Worm (Caenorhabditis elegans): ENCODE data around the gene srx-56.
"Not testable (repeated sequence)": the region's sequence is repeated elsewhere in the genome, so short reads cannot be mapped to it uniquely, and the experiment has no call there.

Gene srx-56

DNA sequence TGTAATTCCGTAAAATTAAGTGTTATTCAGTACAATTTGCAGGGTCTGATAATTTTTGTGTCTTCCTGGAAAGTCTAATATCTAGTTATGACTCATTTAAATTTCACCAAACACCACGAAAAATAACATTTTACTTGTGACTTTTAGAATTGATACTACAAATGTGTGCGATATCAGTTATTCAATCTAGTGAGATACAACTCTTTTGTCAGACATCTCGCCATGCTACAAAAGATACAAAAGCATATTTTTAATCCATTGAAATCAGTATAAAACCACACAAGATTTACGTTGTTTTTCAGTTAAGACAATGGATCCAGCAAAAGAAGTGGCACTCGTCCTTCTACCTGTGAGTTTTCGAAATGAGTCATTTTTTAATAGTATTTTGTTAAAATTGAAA, at the start of gene srx-56:
srx-56 (plus strand) TSS at position 301 of the 400 bp plus-strand sequence.
- TF ChIP-seq him-1 (tag; optimal IDR thresholded peaks at IDR 0.05): no peak
- TF ChIP-seq W03F9.2 (tag; optimal IDR thresholded peaks at IDR 0.05): no peak
- no peak for TF ChIP-seq dao-5 (tag; optimal IDR thresholded peaks at IDR 0.05)

DNA sequence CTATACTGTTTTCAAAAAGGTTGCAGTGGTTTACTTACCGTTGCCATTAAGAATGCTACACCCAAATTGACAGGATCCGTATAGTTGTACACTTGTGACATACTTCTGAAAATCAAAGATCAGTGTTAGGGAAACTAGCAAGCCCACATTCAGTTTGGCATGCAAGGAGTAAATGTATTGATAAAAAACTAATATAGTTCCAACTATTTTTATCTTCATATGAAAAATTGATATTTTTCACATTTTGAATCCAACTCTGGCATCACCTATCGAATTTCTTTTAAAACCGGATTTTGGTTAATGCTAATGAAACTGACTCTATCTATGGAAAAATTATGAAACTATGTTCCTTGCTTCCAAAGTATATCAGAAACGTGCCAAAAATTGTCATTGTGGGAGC, 48.9 kb upstream of the srx-56 start, which contains the start of gene srx-92:
srx-92 (minus strand) TSS at position 101 of the 400 bp plus-strand sequence.
- TF ChIP-seq him-1 (tag; optimal IDR thresholded peaks at IDR 0.05): no peak

- TF ChIP-seq him-1 (tag; optimal IDR thresholded peaks at IDR 0.05): no peak
- TF ChIP-seq dao-5 (tag; optimal IDR thresholded peaks at IDR 0.05): no peak
- TF ChIP-seq W03F9.2 (tag; optimal IDR thresholded peaks at IDR 0.05): no peak
These were observed 47.3 kb upstream of the srx-56 start, which contains the start of gene F10G2.4 for ce11 chrV:7326928-7327327. F10G2.4 (plus strand) TSS chrV:7327228.

DNA sequence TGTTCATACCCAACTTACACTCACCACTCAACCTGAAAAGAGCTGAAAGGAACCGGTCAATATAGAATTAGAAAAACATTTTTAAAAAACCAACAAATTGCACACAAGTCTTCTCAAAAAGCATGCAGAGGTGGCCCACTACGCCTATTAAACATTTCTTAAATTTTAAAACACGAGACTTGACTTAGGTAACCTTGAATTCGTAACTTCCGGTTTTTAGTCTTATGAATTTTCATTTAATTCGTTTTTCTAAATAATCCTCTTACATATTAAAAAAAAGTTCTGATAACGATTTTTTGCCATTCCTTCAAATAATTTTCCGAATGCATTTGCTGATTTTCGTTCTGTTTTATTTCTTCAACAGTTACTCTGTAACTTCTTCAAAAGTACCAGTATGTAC, 46.1 kb upstream of the srx-56 start, which contains the start of gene clec-7:
clec-7 (plus strand) TSS at position 301 of the 400 bp plus-strand sequence.
- TF ChIP-seq him-1 (tag; optimal IDR thresholded peaks at IDR 0.05) (no peak), W03F9.2 (tag; optimal IDR thresholded peaks at IDR 0.05) (no peak), dao-5 (tag; optimal IDR thresholded peaks at IDR 0.05) (no peak)

- TF ChIP-seq him-1 (tag; optimal IDR thresholded peaks at IDR 0.05) (no peak), W03F9.2 (tag; optimal IDR thresholded peaks at IDR 0.05) (no peak)
These were observed 43.3 kb upstream of the srx-56 start, which contains the start of gene F10G2.2 for ce11 chrV:7330868-7331267. F10G2.2 (plus strand) TSS chrV:7331168.

DNA sequence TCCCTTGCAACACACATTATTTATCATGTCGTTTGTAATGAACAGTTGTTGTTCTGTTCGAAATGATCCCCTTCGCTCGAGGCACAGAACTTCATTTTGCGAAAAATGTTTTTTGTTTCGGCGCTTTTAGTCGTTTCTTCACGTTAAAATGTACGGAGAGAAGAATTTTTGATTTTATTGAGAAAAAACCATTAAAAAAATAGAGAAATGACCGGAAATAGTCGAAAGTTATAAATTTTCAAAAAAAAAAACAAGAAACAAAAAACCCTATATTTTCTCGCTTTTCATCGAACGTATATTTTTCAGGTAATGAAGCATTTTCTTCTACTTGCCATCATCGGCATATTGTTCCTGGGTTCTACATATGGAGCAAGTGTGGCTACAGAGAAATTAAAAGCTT, 41.9 kb upstream of the srx-56 start, which contains the start of gene F10G2.1:
F10G2.1 (plus strand) TSS at position 301 of the 400 bp plus-strand sequence.
- TF ChIP-seq dao-5 (tag; optimal IDR thresholded peaks at IDR 0.05) (no peak), him-1 (tag; optimal IDR thresholded peaks at IDR 0.05) (no peak), W03F9.2 (tag; optimal IDR thresholded peaks at IDR 0.05) (no peak)

DNA sequence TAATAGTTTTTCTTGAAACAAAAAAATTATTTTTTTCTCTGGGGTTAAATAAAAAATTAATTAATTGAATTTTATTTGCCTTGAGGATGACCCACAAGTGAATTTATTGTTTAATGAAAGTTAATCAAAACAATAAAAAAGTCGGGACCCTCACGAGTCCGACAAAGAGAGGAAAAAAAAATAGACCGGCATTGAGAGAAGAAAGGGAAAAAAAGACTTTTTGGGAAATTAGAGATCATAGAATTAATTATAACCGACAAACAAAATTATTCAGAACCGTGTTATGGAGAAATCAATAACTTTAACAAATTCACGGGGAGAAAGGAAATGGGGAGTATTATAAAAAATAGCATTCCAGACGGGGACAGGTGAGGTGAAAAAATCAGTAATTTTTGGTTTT, 37.0 kb upstream of the srx-56 start, which contains the start of gene F10G2.7:
F10G2.7 (minus strand) TSS at position 101 of the 400 bp plus-strand sequence.
- not testable (repeated sequence) for TF ChIP-seq him-1, dao-5, W03F9.2 (tag; optimal IDR thresholded peaks at IDR 0.05)

DNA sequence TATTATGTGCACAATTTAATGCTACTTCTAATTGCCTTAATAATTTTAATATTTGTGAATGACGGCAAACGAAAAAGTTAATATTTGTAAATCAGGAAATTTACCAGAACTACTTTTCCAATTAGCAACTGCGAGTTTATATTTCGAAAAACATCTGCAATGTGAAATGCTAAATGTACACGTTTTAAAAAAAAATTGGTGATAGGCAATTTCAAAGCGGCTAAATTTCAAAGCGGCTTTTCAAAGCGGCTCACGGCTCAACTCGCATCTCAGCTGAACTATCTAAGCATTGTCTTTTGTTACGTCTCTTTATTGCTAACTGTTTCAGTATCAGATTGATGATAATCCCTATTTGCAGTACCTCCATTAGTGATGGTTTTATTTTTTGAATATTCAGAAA, 34.4 kb upstream of the srx-56 start, which contains the start of gene srh-187:
srh-187 (minus strand) TSS at position 101 of the 400 bp plus-strand sequence.
- TF ChIP-seq him-1 (tag; optimal IDR thresholded peaks at IDR 0.05) (no peak), dao-5 (tag; optimal IDR thresholded peaks at IDR 0.05) (no peak), W03F9.2 (tag; optimal IDR thresholded peaks at IDR 0.05) (no peak)

ce11 chrV:7341942-7342341, 32.2 kb upstream of the srx-56 start, which contains the start of the genes nhr-263 and nhr-148:
nhr-263 (minus strand) TSS chrV:7342042.
nhr-148 (plus strand) TSS chrV:7342156.
- TF ChIP-seq dao-5 (tag; optimal IDR thresholded peaks at IDR 0.05) (no peak), him-1 (tag; optimal IDR thresholded peaks at IDR 0.05) (no peak), W03F9.2 (tag; optimal IDR thresholded peaks at IDR 0.05) (no peak)

ce11 chrV:7343522-7343921, 30.7 kb upstream of the srx-56 start, which contains the start of gene srh-244:
srh-244 (plus strand) TSS chrV:7343822.
- TF ChIP-seq dao-5 (tag; optimal IDR thresholded peaks at IDR 0.05) (no peak), him-1 (tag; optimal IDR thresholded peaks at IDR 0.05) (no peak), W03F9.2 (tag; optimal IDR thresholded peaks at IDR 0.05) (no peak)

DNA sequence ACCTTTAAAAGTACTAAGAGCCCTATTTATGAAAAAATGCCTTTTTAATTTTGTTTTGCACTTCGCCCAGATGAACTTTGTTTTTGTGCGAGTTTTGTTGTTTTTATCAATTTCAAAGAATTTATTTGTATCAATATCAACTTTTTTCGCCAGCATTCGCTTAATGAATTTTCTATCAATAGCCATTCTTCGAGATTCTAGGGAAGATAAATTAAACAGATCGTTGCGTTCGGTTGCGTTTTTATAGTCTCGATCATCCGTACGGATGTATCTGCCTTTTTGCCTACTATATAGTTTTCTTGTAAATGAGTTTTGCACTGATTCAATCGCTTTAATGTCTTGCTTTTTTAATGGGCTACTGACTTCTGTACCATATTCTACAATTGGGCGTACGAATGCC, 28.7 kb upstream of the srx-56 start, which contains the start of gene nhr-147:
nhr-147 (plus strand) TSS at position 301 of the 400 bp plus-strand sequence.
- TF ChIP-seq W03F9.2, him-1, dao-5 (tag; optimal IDR thresholded peaks at IDR 0.05): not testable (repeated sequence)

ce11 chrV:7349541-7349940, 24.6 kb upstream of the srx-56 start, which contains the start of gene nhr-149:
nhr-149 (minus strand) TSS chrV:7349641.
- no peak for TF ChIP-seq dao-5 (tag; optimal IDR thresholded peaks at IDR 0.05)
- no peak for TF ChIP-seq him-1 (tag; optimal IDR thresholded peaks at IDR 0.05)
- TF ChIP-seq W03F9.2 (tag; optimal IDR thresholded peaks at IDR 0.05): no peak

- TF ChIP-seq dao-5 (tag; optimal IDR thresholded peaks at IDR 0.05) (no peak), him-1 (tag; optimal IDR thresholded peaks at IDR 0.05) (no peak), W03F9.2 (tag; optimal IDR thresholded peaks at IDR 0.05) (no peak)
These were observed 21.8 kb upstream of the srx-56 start, which contains the start of the genes srh-231 and srh-275 for ce11 chrV:7352186-7353053. srh-231 (minus strand) TSS chrV:7352236. srh-275 (plus strand) TSS chrV:7353003.

- TF ChIP-seq dao-5 (tag; optimal IDR thresholded peaks at IDR 0.05) (no peak), W03F9.2 (tag; optimal IDR thresholded peaks at IDR 0.05) (no peak), him-1 (tag; optimal IDR thresholded peaks at IDR 0.05) (no peak)
These were observed 20.6 kb upstream of the srx-56 start for ce11 chrV:7353602-7354001.
